Worm (Caenorhabditis elegans) whole organism, young adult: ENCODE results near the gene T04A6.1.

Experiments used
- B0336.3 ChIP-seq: fragments of 200-800 bp; sonication (Bioruptor generic); IDR thresholded peaks from 2 replicates; pipeline ENCODE4 v1.3.6; 2022; ENCODE audit warnings: missing genetic modification characterization, missing compliant biosample characterization
- C06A6.2 ChIP-seq: fragments of 200-800 bp; sonication (Bioruptor generic); conservative IDR thresholded peaks from 2 replicates; pipeline ENCODE4 v1.3.6; 2022; ENCODE audit warnings: missing genetic modification characterization, missing compliant biosample characterization
- C17E4.6 ChIP-seq: fragments of 200-800 bp; sonication (Bioruptor generic); IDR thresholded peaks from 2 replicates; pipeline ENCODE4 v1.3.6; 2022; ENCODE audit warnings: missing genetic modification reagents, missing genetic modification characterization, missing compliant biosample characterization
- F22D6.2 ChIP-seq: sonication (generic microtip); optimal IDR thresholded peaks from 2 replicates; lab custom pipeline; 2016; ENCODE audit warnings: mild to moderate bottlenecking, missing genetic modification characterization, missing compliant biosample characterization
- F52B5.7 ChIP-seq: sonication (generic microtip); optimal IDR thresholded peaks from 2 replicates; lab custom pipeline; 2016; ENCODE audit warnings: mild to moderate bottlenecking, missing genetic modification characterization, missing compliant biosample characterization
- K11D2.4 ChIP-seq: fragments of 200-800 bp; sonication (Bioruptor generic); IDR thresholded peaks from 2 replicates; pipeline ENCODE4 v1.3.6; 2022; ENCODE audit warnings: missing genetic modification reagents, missing genetic modification characterization, missing compliant biosample characterization
- T07F8.4 ChIP-seq: sonication (generic microtip); optimal IDR thresholded peaks from 2 replicates; lab custom pipeline; 2016; ENCODE audit warnings: mild to moderate bottlenecking, missing genetic modification characterization, moderate library complexity, missing compliant biosample characterization
- Y67H2A.10 ChIP-seq: fragments of 200-800 bp; sonication (Bioruptor generic); conservative IDR thresholded peaks from 2 replicates; pipeline ENCODE4 v1.3.6; 2022; ENCODE audit warnings: missing genetic modification reagents, missing genetic modification characterization, missing compliant biosample characterization
- Y95B8A.8 ChIP-seq: fragments of 200-800 bp; sonication (Bioruptor generic); IDR thresholded peaks from 2 replicates; pipeline ENCODE4 v1.3.6; 2022; ENCODE audit warnings: missing genetic modification reagents, missing genetic modification characterization, missing compliant biosample characterization
- bed-2 ChIP-seq: fragments of 200-800 bp; sonication (Bioruptor generic); IDR thresholded peaks from 2 replicates; pipeline ENCODE4 v1.3.6; 2022; ENCODE audit warnings: missing genetic modification reagents, missing genetic modification characterization, missing compliant biosample characterization
- ccch-3 ChIP-seq: fragments of 200-800 bp; sonication (Bioruptor generic); optimal IDR thresholded peaks from 2 replicates; lab custom pipeline; 2018; ENCODE audit warnings: mild to moderate bottlenecking, missing genetic modification characterization, missing compliant biosample characterization
- ceh-58 ChIP-seq: fragments of 200-800 bp; sonication (Bioruptor generic); IDR thresholded peaks from 2 replicates; pipeline ENCODE4 v1.3.6; 2022; ENCODE audit warnings: missing genetic modification characterization, missing compliant biosample characterization
- ceh-79 ChIP-seq: sonication (generic microtip); optimal IDR thresholded peaks from 2 replicates; lab custom pipeline; 2017; ENCODE audit warnings: mild to moderate bottlenecking, missing genetic modification characterization, missing compliant biosample characterization
- chd-7 ChIP-seq: sonication (generic microtip); optimal IDR thresholded peaks from 2 replicates; lab custom pipeline; 2016; ENCODE audit warnings: mild to moderate bottlenecking, missing genetic modification characterization, moderate library complexity, missing compliant biosample characterization
- dox-1 ChIP-seq: fragments of 200-800 bp; sonication (Bioruptor generic); IDR thresholded peaks from 2 replicates; pipeline ENCODE4 v1.3.6; 2022; ENCODE audit warnings: missing genetic modification reagents, missing genetic modification characterization, missing compliant biosample characterization
- dpff-1 ChIP-seq: sonication (generic microtip); optimal IDR thresholded peaks from 2 replicates; lab custom pipeline; 2017; ENCODE audit warnings: mild to moderate bottlenecking, missing genetic modification characterization, missing compliant biosample characterization
- efl-1 ChIP-seq: fragments of 150-350 bp; optimal IDR thresholded peaks from 2 replicates; lab custom pipeline; 2014; ENCODE audit warnings: missing biosample characterization, missing genetic modification reagents, missing genetic modification characterization
- egl-18 ChIP-seq: fragments of 200-800 bp; sonication (Bioruptor generic); IDR thresholded peaks from 2 replicates; pipeline ENCODE4 v1.3.6; 2022; ENCODE audit warnings: missing genetic modification reagents, missing genetic modification characterization, missing compliant biosample characterization
- gei-17 ChIP-seq: fragments of 200-800 bp; sonication (Bioruptor generic); optimal IDR thresholded peaks from 2 replicates; lab custom pipeline; 2018; ENCODE audit warnings: mild to moderate bottlenecking, missing genetic modification characterization, missing compliant biosample characterization
- let-526 ChIP-seq: fragments of 200-800 bp; sonication (Bioruptor generic); IDR thresholded peaks from 2 replicates; pipeline ENCODE4 v1.3.6; 2022; ENCODE audit warnings: missing genetic modification reagents, missing genetic modification characterization, missing compliant biosample characterization
- lin-35 ChIP-seq, 3 experiments: fragments of 150-350 bp in 2 of 3; sonication (generic microtip) in 1 of 3; optimal IDR thresholded peaks; 2 replicates each; lab custom pipeline; 2014 to 2018; ENCODE audit warnings: missing biosample characterization in 3 of 3, missing genetic modification characterization in 3 of 3, missing genetic modification reagents in 3 of 3
- lin-40 ChIP-seq: sonication (generic microtip); optimal IDR thresholded peaks from 2 replicates; lab custom pipeline; 2016; ENCODE audit warnings: missing genetic modification characterization, mild to moderate bottlenecking, missing compliant biosample characterization, missing genotype, missing genetic modification reagents
- madf-3 ChIP-seq: fragments of 200-800 bp; sonication (Bioruptor generic); IDR thresholded peaks from 2 replicates; pipeline ENCODE4 v1.3.6; 2022; ENCODE audit warnings: missing genetic modification reagents, missing genetic modification characterization, missing compliant biosample characterization
- madf-6 ChIP-seq: fragments of 200-800 bp; sonication (Bioruptor generic); IDR thresholded peaks from 2 replicates; pipeline ENCODE4 v1.3.6; 2022; ENCODE audit warnings: missing genetic modification reagents, missing genetic modification characterization, missing compliant biosample characterization
- mes-4 ChIP-seq: sonication (generic microtip); optimal IDR thresholded peaks from 2 replicates; lab custom pipeline; 2016; ENCODE audit warnings: missing genotype, missing genetic modification characterization, missing compliant biosample characterization
- nfya-1 ChIP-seq: sonication (generic microtip); optimal IDR thresholded peaks from 2 replicates; lab custom pipeline; 2017; ENCODE audit warnings: antibody characterized with exemption, missing compliant biosample characterization, missing genetic modification characterization, borderline replicate concordance; ENCODE audit not compliant: insufficient read depth
- nfyb-1 ChIP-seq: fragments of 200-800 bp; sonication (Bioruptor generic); IDR thresholded peaks from 2 replicates; pipeline ENCODE4 v1.3.6; 2022; ENCODE audit warnings: missing genetic modification reagents, missing genetic modification characterization, missing compliant biosample characterization
- nhr-179 ChIP-seq: sonication (generic microtip); optimal IDR thresholded peaks from 2 replicates; lab custom pipeline; 2016; ENCODE audit warnings: mild to moderate bottlenecking, missing genetic modification characterization, missing compliant biosample characterization
- nhr-80 ChIP-seq: sonication (generic microtip); optimal IDR thresholded peaks from 2 replicates; lab custom pipeline; 2016; ENCODE audit warnings: missing genetic modification characterization, missing compliant biosample characterization
- nhr-90 ChIP-seq: sonication (generic microtip); optimal IDR thresholded peaks from 2 replicates; lab custom pipeline; 2016; ENCODE audit warnings: missing genotype, mild to moderate bottlenecking, missing genetic modification characterization, missing compliant biosample characterization
- rcor-1 ChIP-seq: fragments of 200-800 bp; sonication (Bioruptor generic); IDR thresholded peaks from 2 replicates; pipeline ENCODE4 v1.3.6; 2022; ENCODE audit warnings: missing genetic modification reagents, missing genetic modification characterization, missing compliant biosample characterization
- snpc-4 ChIP-seq, 5 experiments: fragments of 150-350 bp in 1 of 5; sonication (generic microtip) in 4 of 5; optimal IDR thresholded peaks; 2 replicates each; lab custom pipeline; 2014 to 2018; ENCODE audit warnings: missing genetic modification characterization in 5 of 5, missing biosample characterization in 3 of 5, antibody characterized with exemption in 2 of 5, mild to moderate bottlenecking in 2 of 5, missing compliant biosample characterization in 2 of 5, missing genotype in 2 of 5, moderate library complexity in 2 of 5, missing genetic modification reagents in 1 of 5
- sptf-2 ChIP-seq: fragments of 200-800 bp; sonication (Bioruptor generic); optimal IDR thresholded peaks from 2 replicates; lab custom pipeline; 2018; ENCODE audit warnings: mild to moderate bottlenecking, missing genetic modification characterization, missing compliant biosample characterization
- tbp1 ChIP-seq: fragments of 200-800 bp; sonication (Bioruptor generic); optimal IDR thresholded peaks from 2 replicates; lab custom pipeline; 2018; ENCODE audit warnings: mild to moderate bottlenecking, missing genetic modification characterization, missing compliant biosample characterization
- tbx-9 ChIP-seq: sonication (generic microtip); optimal IDR thresholded peaks from 2 replicates; lab custom pipeline; 2016; ENCODE audit warnings: borderline replicate concordance, missing genetic modification characterization, inconsistent platforms, missing compliant biosample characterization
- tlf-1 ChIP-seq: fragments of 200-800 bp; sonication (Bioruptor generic); optimal IDR thresholded peaks from 2 replicates; lab custom pipeline; 2018; ENCODE audit warnings: mild to moderate bottlenecking, missing genetic modification characterization, missing compliant biosample characterization
- unc-62 ChIP-seq: fragments of 150-350 bp; optimal IDR thresholded peaks from 2 replicates; lab custom pipeline; 2014; ENCODE audit warnings: missing biosample characterization, missing genetic modification reagents, missing genetic modification characterization
- xnd-1 ChIP-seq: sonication (generic microtip); optimal IDR thresholded peaks from 2 replicates; lab custom pipeline; 2016; ENCODE audit warnings: missing genotype, missing genetic modification reagents, missing genetic modification characterization, missing compliant biosample characterization
- zfh-2 ChIP-seq: fragments of 200-800 bp; sonication (Bioruptor generic); conservative IDR thresholded peaks from 2 replicates; pipeline ENCODE4 v1.3.6; 2022; ENCODE audit warnings: missing genetic modification reagents, missing genetic modification characterization, missing compliant biosample characterization
- ztf-22 ChIP-seq: fragments of 200-800 bp; sonication (Bioruptor generic); optimal IDR thresholded peaks from 2 replicates; lab custom pipeline; 2018; ENCODE audit warnings: mild to moderate bottlenecking, missing genetic modification characterization, moderate library complexity, missing compliant biosample characterization
- ztf-26 ChIP-seq: sonication (generic microtip); optimal IDR thresholded peaks from 2 replicates; lab custom pipeline; 2017; ENCODE audit warnings: missing genetic modification characterization, missing compliant biosample characterization
- ztf-3 ChIP-seq: fragments of 200-800 bp; sonication (Bioruptor generic); optimal IDR thresholded peaks from 2 replicates; lab custom pipeline; 2018; ENCODE audit warnings: mild to moderate bottlenecking, missing genetic modification characterization, missing compliant biosample characterization

The T04A6.1 gene

DNA sequence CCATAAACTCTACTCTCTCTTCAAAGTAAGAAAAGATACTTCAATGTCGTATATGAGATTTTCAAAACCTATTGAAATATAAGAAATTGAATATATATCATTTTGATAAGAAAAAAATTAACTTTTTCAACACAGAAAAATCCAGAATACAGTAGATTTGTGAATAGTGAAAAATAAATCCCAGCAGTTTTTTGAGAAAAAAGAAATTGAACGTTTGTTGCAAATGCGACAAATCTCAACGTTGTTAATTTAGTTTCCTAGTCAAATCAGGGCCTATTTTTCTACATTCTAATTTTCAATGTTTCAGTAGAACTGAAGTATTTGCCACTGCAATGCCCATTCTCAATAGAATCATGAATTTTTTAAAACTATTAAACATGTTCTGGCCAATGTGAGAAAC, 1.8 kb upstream of the T04A6.1 start, which contains the start of gene T04A6.2:
Gene T04A6.2, plus strand, starts transcription at position 301 of the 400 bp plus-strand sequence.
- TF ChIP-seq lin-35 (GFP tag; optimal IDR thresholded peaks at IDR 0.05; lab: Kevin White, UChicago) = no peak

DNA sequence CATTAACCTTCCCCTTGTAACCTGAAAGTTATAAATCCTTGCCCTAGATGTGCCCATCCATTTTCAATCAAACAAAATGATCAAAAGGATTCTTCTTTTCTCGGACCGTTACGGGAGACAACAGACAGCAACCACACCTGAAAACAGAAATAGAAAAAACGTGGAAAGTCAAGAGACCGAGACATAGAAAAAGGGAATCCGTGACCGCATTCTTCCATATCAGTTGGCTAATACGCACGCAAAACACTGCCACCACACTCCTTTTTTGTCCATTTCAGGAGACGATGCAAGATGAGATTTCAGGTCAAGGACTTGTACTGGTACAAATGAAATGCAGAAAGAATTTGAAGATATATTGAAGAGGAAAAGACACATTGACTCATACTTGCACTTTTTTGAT, 2.0 kb downstream of the T04A6.1 start:
- TF ChIP-seq sptf-2 (GFP tag; lab: Kevin White, UChicago) (no peak), efl-1 (GFP tag; lab: Kevin White, UChicago) (no peak), nhr-179 (tag; lab: Kevin White, UChicago) (no peak), nfya-1 (tag; lab: Kevin White, UChicago) (no peak), madf-3 (no peak), ceh-79 (tag; lab: Kevin White, UChicago) (no peak), F52B5.7 (no peak), ccch-3 (GFP tag; lab: Kevin White, UChicago) (no peak), egl-18 (GFP tag; lab: Robert Waterston, UW) (no peak), ztf-3 (GFP tag; lab: Kevin White, UChicago) (no peak)

DNA sequence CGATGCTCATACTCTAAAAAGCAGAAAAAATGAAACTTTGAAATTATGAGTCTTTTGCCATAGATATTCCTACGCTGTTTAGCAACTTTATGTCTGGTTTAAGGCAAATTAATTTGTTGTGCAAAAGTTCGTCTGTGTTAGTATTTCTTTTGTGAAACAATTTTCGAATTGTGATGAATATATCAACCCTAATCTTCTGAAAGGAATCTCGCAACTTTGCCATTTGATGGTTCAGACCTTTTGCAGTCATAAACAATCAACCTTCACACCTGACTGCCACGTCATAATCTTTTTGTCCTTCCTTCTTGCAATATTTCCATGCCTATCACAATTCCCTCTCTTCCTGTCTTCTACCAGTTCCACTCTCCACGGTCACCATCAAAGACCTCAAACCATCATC, 3.5 kb downstream of the T04A6.1 start:
- TF ChIP-seq ceh-58 (GFP tag; lab: Robert Waterston, UW) (0 out of 2 replicates have a peak, but pooled peaks have one; percentile 30), gei-17 (GFP tag; lab: Kevin White, UChicago) (no peak), chd-7 (no peak), K11D2.4 (GFP tag; lab: Robert Waterston, UW) (no peak), Y95B8A.8 (no peak), ztf-22 (GFP tag; lab: Kevin White, UChicago) (no peak)

DNA sequence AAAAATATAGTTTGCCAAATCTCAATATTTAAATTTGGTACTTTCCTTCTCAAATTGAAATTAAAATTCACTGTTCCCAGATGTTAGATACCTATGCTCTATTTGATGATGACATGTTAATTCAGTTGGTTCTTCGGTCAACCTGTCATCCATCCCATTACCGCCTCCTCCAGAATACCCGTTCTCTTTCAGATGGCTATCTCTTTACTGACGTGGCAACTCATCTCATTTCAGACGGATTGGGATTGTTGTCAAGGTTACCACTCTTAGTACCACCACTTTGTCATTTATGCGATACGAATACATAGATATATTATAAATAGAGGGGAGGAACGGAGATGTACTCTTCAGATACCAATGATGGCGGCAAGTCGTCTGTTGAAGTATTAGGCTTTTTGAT, 5.0 kb downstream of the T04A6.1 start:
- TF ChIP-seq B0336.3 (no peak), unc-62 (peak; percentile 69)
- TF ChIP-seq, all 124 proteins: peak for 1

DNA sequence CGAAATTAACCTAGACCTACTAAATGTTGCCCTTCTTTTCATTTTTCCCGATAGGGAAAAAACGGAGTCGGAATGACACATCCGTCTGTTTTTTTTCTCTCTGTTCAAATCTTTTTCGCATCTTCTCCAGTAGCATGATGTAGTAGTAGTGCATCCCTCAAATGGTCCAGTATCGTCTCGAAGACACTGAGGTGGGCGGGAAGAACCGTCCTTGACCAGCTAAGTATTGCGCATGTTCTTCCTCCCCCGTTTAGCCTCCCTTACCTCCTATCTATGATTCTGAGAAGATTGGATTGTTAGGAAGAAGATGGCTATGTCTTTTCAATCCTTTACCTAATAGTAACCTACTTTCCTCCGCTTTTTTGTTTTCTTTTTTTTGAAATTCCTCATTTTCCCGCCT, 6.6 kb downstream of the T04A6.1 start:
- TF ChIP-seq efl-1 (GFP tag; lab: Kevin White, UChicago) (no peak), dox-1 (GFP tag; lab: Robert Waterston, UW) (no peak), tlf-1 (GFP tag; lab: Kevin White, UChicago) (no peak), madf-6 (GFP tag; lab: Robert Waterston, UW) (no peak), dpff-1 (tag; lab: Kevin White, UChicago) (no peak), mes-4 (no peak), nhr-90 (tag; lab: Kevin White, UChicago) (no peak), ztf-26 (tag; lab: Kevin White, UChicago) (no peak), C17E4.6 (GFP tag; lab: Robert Waterston, UW) (no peak), tbx-9 (tag; lab: Kevin White, UChicago) (no peak), tbp1 (GFP tag; lab: Kevin White, UChicago) (no peak), Y67H2A.10 (no peak), lin-40 (tag; lab: Kevin White, UChicago) (no peak)
- TF ChIP-seq, all 124 proteins: peak for 0

DNA sequence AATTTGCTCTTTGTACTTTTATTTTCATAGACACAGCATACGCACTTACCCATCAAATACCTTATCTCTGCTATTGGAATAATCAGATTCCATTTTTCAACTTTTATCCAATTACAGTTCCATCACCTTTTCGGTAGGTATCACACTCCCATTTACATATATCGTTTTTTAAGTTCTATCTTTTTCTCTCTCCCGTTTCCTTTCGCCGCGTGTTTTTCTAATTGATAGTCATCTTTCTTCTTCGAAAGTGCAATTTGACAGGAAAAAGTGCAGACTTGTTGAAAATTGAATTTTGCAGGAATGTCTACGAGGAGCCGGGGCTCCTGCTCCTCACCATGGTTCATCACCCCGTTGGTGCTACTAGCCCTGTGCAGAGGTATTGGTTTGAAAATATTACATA, 8.8 kb downstream of the T04A6.1 start, which contains the start of gene fbn-1:
Gene fbn-1, plus strand, starts transcription at position 301 of the 400 bp plus-strand sequence.
- no peak for TF ChIP-seq nhr-80
- TF ChIP-seq let-526 (GFP tag; lab: Robert Waterston, UW) = no peak
- TF ChIP-seq zfh-2 (GFP tag; lab: Robert Waterston, UW) = no peak
- TF ChIP-seq Y95B8A.8 = no peak
- no peak for TF ChIP-seq F22D6.2 (tag; lab: Kevin White, UChicago)
- TF ChIP-seq snpc-4 (GFP tag; optimal IDR thresholded peaks at IDR 0.05; lab: Kevin White, UChicago) = no peak
- TF ChIP-seq snpc-4 (tag; optimal IDR thresholded peaks at IDR 0.05; lab: Kevin White, UChicago) = no peak
- TF ChIP-seq rcor-1 (GFP tag; lab: Robert Waterston, UW) = no peak
- TF ChIP-seq bed-2 (GFP tag; lab: Robert Waterston, UW) = no peak
- no peak for TF ChIP-seq madf-6 (GFP tag; lab: Robert Waterston, UW)
- TF ChIP-seq C17E4.6 (GFP tag; lab: Robert Waterston, UW) = no peak
- no peak for TF ChIP-seq T07F8.4 (tag; lab: Kevin White, UChicago)
- TF ChIP-seq nfyb-1 (GFP tag; lab: Robert Waterston, UW) = no peak
- TF ChIP-seq ztf-26 (tag; lab: Kevin White, UChicago) = no peak
- no peak for TF ChIP-seq C06A6.2 (GFP tag; lab: Robert Waterston, UW)
- TF ChIP-seq xnd-1 (tag; lab: Kevin White, UChicago) = no peak
